Fruit fly (Drosophila melanogaster): ENCODE measurements around the gene jdp.

jdp gene

dm6 chr3R:30560070-30560469, 33.2 kb upstream of the jdp start, which contains the start of gene CG34155:
TSS of gene CG34155 (minus strand) at chr3R:30560199.
- TF ChIP-seq woc (GFP tag; optimal IDR thresholded peaks at IDR 0.05) (no peak), Sp1 (GFP tag; optimal IDR thresholded peaks at IDR 0.05) (no peak), rgr (GFP tag; optimal IDR thresholded peaks at IDR 0.05) (no peak), psq (GFP tag; optimal IDR thresholded peaks at IDR 0.05) (no peak)

dm6 chr3R:30552548-30552947, 25.7 kb upstream of the jdp start:
- TF ChIP-seq fru (GFP tag; optimal IDR thresholded peaks at IDR 0.05) (no peak), Rel (GFP tag; optimal IDR thresholded peaks at IDR 0.05) (no peak), Rel (tag; optimal IDR thresholded peaks at IDR 0.05) (no peak), Dfd (GFP tag; optimal IDR thresholded peaks at IDR 0.05) (no peak), Hr83 (GFP tag; optimal IDR thresholded peaks at IDR 0.05; ENCODE audit: poor library complexity, severe bottlenecking) (no peak), dsf (GFP tag; optimal IDR thresholded peaks at IDR 0.05; ENCODE audit: borderline replicate concordance) (no peak), HLH106 (tag; optimal IDR thresholded peaks at IDR 0.05) (no peak), woc (GFP tag; optimal IDR thresholded peaks at IDR 0.05) (no peak)

dm6 chr3R:30550044-30550443, 23.2 kb upstream of the jdp start:
- TF ChIP-seq jim (GFP tag; optimal IDR thresholded peaks at IDR 0.05) (no peak), CrebA (GFP tag; optimal IDR thresholded peaks at IDR 0.05; ENCODE audit: borderline replicate concordance) (no peak), br (GFP tag; optimal IDR thresholded peaks at IDR 0.05) (no peak), CG32264 (GFP tag; optimal IDR thresholded peaks at IDR 0.05) (no peak), OdsH (GFP tag; optimal IDR thresholded peaks at IDR 0.05) (no peak), woc (GFP tag; optimal IDR thresholded peaks at IDR 0.05) (no peak), psq (GFP tag; optimal IDR thresholded peaks at IDR 0.05) (no peak)

- TF ChIP-seq Myc (optimal IDR thresholded peaks at IDR 0.05) (no peak), foxo (GFP tag; optimal IDR thresholded peaks at IDR 0.05) (no peak), usp (GFP tag; optimal IDR thresholded peaks at IDR 0.05) (no peak), Sp1 (GFP tag; optimal IDR thresholded peaks at IDR 0.05) (no peak), fru (GFP tag; optimal IDR thresholded peaks at IDR 0.05) (no peak), lola (GFP tag; optimal IDR thresholded peaks at IDR 0.05) (no peak), Jra (GFP tag; optimal IDR thresholded peaks at IDR 0.05) (no peak), sv (GFP tag; optimal IDR thresholded peaks at IDR 0.05) (no peak), Hnf4 (GFP tag; optimal IDR thresholded peaks at IDR 0.05) (no peak), psq (GFP tag; optimal IDR thresholded peaks at IDR 0.05) (no peak), dl (GFP tag; optimal IDR thresholded peaks at IDR 0.05; ENCODE audit: insufficient read depth in 1 of 2, partially characterized antibody in 2 of 2) (no peak), Dif (GFP tag; optimal IDR thresholded peaks at IDR 0.05; ENCODE audit: partially characterized antibody) (no peak), HLH106 (tag; optimal IDR thresholded peaks at IDR 0.05) (no peak), Abd-B (GFP tag; optimal IDR thresholded peaks at IDR 0.05) (no peak), dmrt93B (GFP tag; optimal IDR thresholded peaks at IDR 0.05) (no peak), brk (GFP tag; optimal IDR thresholded peaks at IDR 0.05) (no peak), h (GFP tag; optimal IDR thresholded peaks at IDR 0.05) (no peak)
These were observed 18.1 kb upstream of the jdp start for dm6 chr3R:30544974-30545373.

dm6 chr3R:30541469-30541868, 14.6 kb upstream of the jdp start:
- no peak for TF ChIP-seq N (GFP tag; optimal IDR thresholded peaks at IDR 0.05)
- no peak for TF ChIP-seq Dif (GFP tag; optimal IDR thresholded peaks at IDR 0.05; ENCODE audit: partially characterized antibody)
- no peak for TF ChIP-seq CG32264 (GFP tag; optimal IDR thresholded peaks at IDR 0.05)
- TF ChIP-seq pan (optimal IDR thresholded peaks at IDR 0.05) = no peak
- no peak for TF ChIP-seq ey (GFP tag; optimal IDR thresholded peaks at IDR 0.05)
- no peak for TF ChIP-seq psq (GFP tag; optimal IDR thresholded peaks at IDR 0.05)
- no peak for TF ChIP-seq sage (GFP tag; optimal IDR thresholded peaks at IDR 0.05)
- no peak for TF ChIP-seq Hr78 (GFP tag; optimal IDR thresholded peaks at IDR 0.05)
- no peak for TF ChIP-seq OdsH (GFP tag; optimal IDR thresholded peaks at IDR 0.05)
- no peak for TF ChIP-seq Sp1 (GFP tag; optimal IDR thresholded peaks at IDR 0.05)
